Worm (Caenorhabditis elegans) whole organism, L4 larva: Measurements from ENCODE around the gene F42F12.3.

Experiments
- ZK546.5 ChIP-seq, 2 experiments: sonication (generic microtip); optimal IDR thresholded peaks; 2 replicates each; lab custom pipeline; 2017; ENCODE audit warnings: missing biosample characterization in 2 of 2, missing genetic modification characterization in 2 of 2
- aly-2 ChIP-seq: sonication (generic microtip); optimal IDR thresholded peaks from 2 replicates; lab custom pipeline; 2018; ENCODE audit warnings: missing biosample characterization, missing genetic modification characterization
- ces-1 ChIP-seq: fragments of 150-350 bp; sonication (generic microtip); optimal IDR thresholded peaks from 4 replicates; lab custom pipeline; 2014; ENCODE audit warnings: missing biosample characterization, missing genetic modification reagents, missing genetic modification characterization

ce11 chrX:12341338-12341737 lies 9.0 kb upstream of the F42F12.3 start, which contains the start of gene zig-2:
- TF ChIP-seq aly-2 (tag; lab: Kevin White, UChicago) (no peak), ZK546.5 (tag; optimal IDR thresholded peaks at IDR 0.05; lab: Kevin White, UChicago) (no peak), ces-1 (GFP tag; lab: Kevin White, UChicago) (no peak)
